Fruit fly (Drosophila melanogaster) whole organism, pupa: Measurements from ENCODE around the gene CG11563.
A peak's percentile ranks its signal among the peaks of the same experiment; 100 is the strongest.

Source experiments
- CG32121 ChIP-seq: fragments of 200-800 bp; sonication (Bioruptor generic); IDR thresholded peaks from 2 replicates; pipeline ENCODE4 v1.3.6; 2022; ENCODE audit warnings: missing biosample characterization, missing genetic modification characterization
- CG8301 ChIP-seq: fragments of 200-800 bp; sonication (Bioruptor generic); optimal IDR thresholded peaks from 2 replicates; lab custom pipeline; 2018; ENCODE audit warnings: missing biosample characterization, mild to moderate bottlenecking, missing genetic modification characterization

DNA sequence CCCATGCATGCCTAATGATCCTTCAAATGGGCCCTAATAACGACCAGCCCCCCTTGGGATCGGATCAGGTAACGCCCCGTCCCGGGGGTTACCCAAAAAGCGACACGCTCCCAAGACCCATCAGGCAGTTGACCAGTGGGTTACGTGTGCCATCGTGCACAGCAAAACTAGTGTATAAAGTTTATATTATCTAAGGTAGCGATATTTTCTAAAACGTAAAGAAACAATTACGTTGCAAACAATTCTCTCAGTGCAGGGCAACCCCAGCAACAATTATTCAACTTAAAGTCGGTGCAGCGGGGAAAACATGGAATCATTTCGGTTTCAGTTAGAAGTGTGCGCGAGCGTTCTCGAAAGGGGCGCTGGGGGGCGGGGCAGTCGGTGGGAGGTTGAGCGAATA lies 24.2 kb upstream of the CG11563 start:
- TF ChIP-seq CG32121 (GFP tag; lab: Robert Waterston, UW), result no peak
- TF ChIP-seq CG8301 (tag; lab: Kevin White, UChicago), result peak; percentile 62
